Fruit fly (Drosophila melanogaster) whole organism, embryonic: ENCODE results near the gene ND-SGDH.
A peak's percentile ranks its signal among the peaks of the same experiment; 100 is the strongest.

Experiments
- Abd-B ChIP-seq: fragments of 200-800 bp; sonication (Bioruptor generic); optimal IDR thresholded peaks from 2 replicates; lab custom pipeline; 2018; ENCODE audit warnings: missing biosample characterization, mild to moderate bottlenecking, missing genetic modification characterization, moderate library complexity
- Bteb2 ChIP-seq: fragments of 200-800 bp; sonication (Bioruptor generic); optimal IDR thresholded peaks from 2 replicates; lab custom pipeline; 2016; ENCODE audit warnings: missing biosample characterization, missing genetic modification characterization
- CG10366 ChIP-seq: fragments of 200-800 bp; sonication (Bioruptor generic); IDR thresholded peaks from 2 replicates; pipeline ENCODE4 v1.3.6; 2022; ENCODE audit warnings: missing biosample characterization, missing genetic modification characterization
- CG11504 ChIP-seq: fragments of 200-800 bp; sonication (Bioruptor generic); optimal IDR thresholded peaks from 3 replicates; lab custom pipeline; 2019; ENCODE audit warnings: missing biosample characterization, mild to moderate bottlenecking, missing genetic modification characterization, moderate library complexity
- CG12236 ChIP-seq: fragments of 200-800 bp; sonication (Bioruptor generic); optimal IDR thresholded peaks from 2 replicates; lab custom pipeline; 2016; ENCODE audit warnings: missing biosample characterization, missing genetic modification characterization
- CG12659 ChIP-seq: fragments of 200-800 bp; sonication (Bioruptor generic); optimal IDR thresholded peaks from 3 replicates; lab custom pipeline; 2017; ENCODE audit warnings: mild to moderate bottlenecking, missing biosample characterization, missing genetic modification reagents, missing genetic modification characterization
- CG12744 ChIP-seq: fragments of 200-800 bp; sonication (Bioruptor generic); optimal IDR thresholded peaks from 2 replicates; lab custom pipeline; 2016; ENCODE audit warnings: missing biosample characterization, missing genetic modification characterization
- CG14014 ChIP-seq: fragments of 200-800 bp; sonication (Bioruptor generic); IDR thresholded peaks from 2 replicates; pipeline ENCODE4 v1.3.6; 2022; ENCODE audit warnings: missing biosample characterization, missing genetic modification characterization
- CG14441 ChIP-seq: fragments of 200-800 bp; sonication (Bioruptor generic); IDR thresholded peaks from 2 replicates; pipeline ENCODE4 v1.3.6; 2022; ENCODE audit warnings: missing biosample characterization, missing genetic modification characterization
- CG17802 ChIP-seq: fragments of 200-800 bp; sonication (Bioruptor generic); optimal IDR thresholded peaks from 2 replicates; lab custom pipeline; 2018; ENCODE audit warnings: missing biosample characterization, mild to moderate bottlenecking, missing genetic modification characterization, moderate library complexity
- CG2678 ChIP-seq: fragments of 200-800 bp; sonication (Bioruptor generic); optimal IDR thresholded peaks from 3 replicates; lab custom pipeline; 2019; ENCODE audit warnings: missing biosample characterization, mild to moderate bottlenecking, missing genetic modification characterization, moderate library complexity
- CG31388 ChIP-seq: fragments of 200-800 bp; sonication (Bioruptor generic); optimal IDR thresholded peaks from 2 replicates; lab custom pipeline; 2016; ENCODE audit warnings: missing biosample characterization, missing genetic modification characterization
- CG32532 ChIP-seq: fragments of 200-800 bp; sonication (Bioruptor generic); IDR thresholded peaks from 2 replicates; pipeline ENCODE4 v1.3.6; 2022; ENCODE audit warnings: missing biosample characterization, missing genetic modification characterization
- CG32767 ChIP-seq: fragments of 200-800 bp; sonication (Bioruptor generic); IDR thresholded peaks from 2 replicates; pipeline ENCODE4 v1.3.6; 2022; ENCODE audit warnings: missing biosample characterization, missing genetic modification characterization
- CG33213 ChIP-seq: fragments of 200-800 bp; sonication (Bioruptor generic); optimal IDR thresholded peaks from 3 replicates; lab custom pipeline; 2016; ENCODE audit warnings: missing biosample characterization, missing genetic modification characterization
- CG34422 ChIP-seq: fragments of 200-800 bp; sonication (Bioruptor generic); IDR thresholded peaks from 3 replicates; pipeline ENCODE4 v1.3.6; 2022; ENCODE audit warnings: missing biosample characterization, missing genetic modification characterization
- CG4707 ChIP-seq: fragments of 200-800 bp; sonication (Bioruptor generic); optimal IDR thresholded peaks from 2 replicates; lab custom pipeline; 2018; ENCODE audit warnings: missing biosample characterization, mild to moderate bottlenecking, missing genetic modification characterization, moderate library complexity
- CG6765 ChIP-seq: fragments of 200-800 bp; sonication (Bioruptor generic); optimal IDR thresholded peaks from 3 replicates; lab custom pipeline; 2017; ENCODE audit warnings: missing biosample characterization, mild to moderate bottlenecking, missing genetic modification characterization
- CG8290 ChIP-seq, 3 experiments: fragments of 200-800 bp; sonication (Bioruptor generic); optimal IDR thresholded peaks; 2 replicates each; lab custom pipeline; 2016 to 2019; ENCODE audit warnings: missing biosample characterization in 3 of 3, missing genetic modification characterization in 3 of 3, mild to moderate bottlenecking in 2 of 3, moderate library complexity in 1 of 3
- CG9876 ChIP-seq: fragments of 200-800 bp; sonication (Bioruptor generic); optimal IDR thresholded peaks from 2 replicates; lab custom pipeline; 2016; ENCODE audit warnings: missing biosample characterization, missing genetic modification characterization
- Fer2 ChIP-seq: fragments of 200-800 bp; sonication (Bioruptor generic); optimal IDR thresholded peaks from 2 replicates; lab custom pipeline; 2018; ENCODE audit warnings: missing biosample characterization, mild to moderate bottlenecking, missing genetic modification characterization, moderate library complexity
- HLH3B ChIP-seq: fragments of 200-800 bp; sonication (Bioruptor generic); IDR thresholded peaks from 2 replicates; pipeline ENCODE4 v1.3.6; 2022; ENCODE audit warnings: missing biosample characterization, missing genetic modification characterization
- HLH4C ChIP-seq: fragments of 200-800 bp; sonication (Bioruptor generic); IDR thresholded peaks from 3 replicates; pipeline ENCODE4 v1.3.6; 2022; ENCODE audit warnings: missing biosample characterization, missing genetic modification characterization; ENCODE audit not compliant: partially characterized antibody
- Hey ChIP-seq: fragments of 200-800 bp; sonication (Bioruptor generic); optimal IDR thresholded peaks from 3 replicates; lab custom pipeline; 2018; ENCODE audit warnings: missing biosample characterization, mild to moderate bottlenecking, missing genetic modification characterization
- Hmx ChIP-seq: fragments of 200-800 bp; sonication (Bioruptor generic); optimal IDR thresholded peaks from 2 replicates; lab custom pipeline; 2016; ENCODE audit warnings: missing biosample characterization, missing genetic modification characterization
- Myb ChIP-seq: fragments of 200-800 bp; sonication (Bioruptor generic); optimal IDR thresholded peaks from 2 replicates; lab custom pipeline; 2016; ENCODE audit warnings: missing biosample characterization, missing genetic modification characterization
- NC2α ChIP-seq: fragments of 200-800 bp; sonication (Bioruptor generic); optimal IDR thresholded peaks from 2 replicates; lab custom pipeline; 2016; ENCODE audit warnings: missing biosample characterization, missing genetic modification characterization
- NFAT ChIP-seq: fragments of 200-800 bp; sonication (Bioruptor generic); IDR thresholded peaks from 2 replicates; pipeline ENCODE4 v1.3.6; 2022; ENCODE audit warnings: missing biosample characterization, missing genetic modification characterization
- Nf-YC ChIP-seq: fragments of 200-800 bp; optimal IDR thresholded peaks from 3 replicates; lab custom pipeline; 2019; ENCODE audit warnings: missing biosample characterization, mild to moderate bottlenecking, missing genetic modification characterization, moderate library complexity
- Oli ChIP-seq: fragments of 200-800 bp; sonication (Bioruptor generic); optimal IDR thresholded peaks from 2 replicates; lab custom pipeline; 2018; ENCODE audit warnings: missing biosample characterization, mild to moderate bottlenecking, missing genetic modification characterization, moderate library complexity
- Opbp ChIP-seq: fragments of 200-800 bp; sonication (Bioruptor generic); IDR thresholded peaks from 3 replicates; pipeline ENCODE4 v1.3.6; 2022; ENCODE audit warnings: missing biosample characterization, missing genetic modification characterization; ENCODE audit not compliant: partially characterized antibody
- Sox100B ChIP-seq: fragments of 200-800 bp; sonication (Bioruptor generic); optimal IDR thresholded peaks from 3 replicates; lab custom pipeline; 2018; ENCODE audit warnings: missing biosample characterization, mild to moderate bottlenecking, missing genetic modification characterization
- TFAM ChIP-seq: fragments of 200-800 bp; sonication (Bioruptor generic); optimal IDR thresholded peaks from 2 replicates; lab custom pipeline; 2017; ENCODE audit warnings: missing biosample characterization, missing genetic modification characterization, inconsistent platforms
- Trl ChIP-seq, 3 experiments: fragments of >200 bp in 2 of 3; fragments of 200-800 bp in 1 of 3; sonication (Bioruptor generic) in 1 of 3; optimal IDR thresholded peaks; 2 replicates in 1 of 3; 3 replicates in 2 of 3; lab custom pipeline; 2016 to 2017; ENCODE audit warnings: missing biosample characterization in 1 of 3, missing genetic modification characterization in 1 of 3
- ase ChIP-seq: fragments of 200-800 bp; sonication (Bioruptor generic); IDR thresholded peaks from 3 replicates; pipeline ENCODE4 v1.3.6; 2022; ENCODE audit warnings: missing biosample characterization, missing genetic modification characterization
- ato ChIP-seq: fragments of 200-800 bp; sonication (Bioruptor generic); IDR thresholded peaks from 2 replicates; pipeline ENCODE4 v1.3.6; 2022; ENCODE audit warnings: missing biosample characterization, missing genetic modification characterization; ENCODE audit not compliant: partially characterized antibody
- az2 ChIP-seq: fragments of 200-800 bp; sonication (Bioruptor generic); optimal IDR thresholded peaks from 3 replicates; lab custom pipeline; 2016; ENCODE audit warnings: missing biosample characterization, missing genetic modification characterization
- bowl ChIP-seq: fragments of 200-800 bp; sonication (Bioruptor generic); IDR thresholded peaks from 2 replicates; pipeline ENCODE4 v1.3.6; 2022; ENCODE audit warnings: missing biosample characterization, missing genetic modification characterization
- ci ChIP-seq: fragments of 200-800 bp; sonication (Bioruptor generic); IDR thresholded peaks from 3 replicates; pipeline ENCODE4 v1.3.6; 2022; ENCODE audit warnings: missing biosample characterization, missing genetic modification characterization
- da ChIP-seq: fragments of 200-800 bp; sonication (Bioruptor generic); optimal IDR thresholded peaks from 2 replicates; lab custom pipeline; 2016; ENCODE audit warnings: missing biosample characterization, missing genetic modification characterization
- dpn ChIP-seq, 2 experiments: fragments of 200-800 bp; sonication (Bioruptor generic); optimal IDR thresholded peaks; 3 replicates each; lab custom pipeline; 2016; ENCODE audit warnings: missing biosample characterization in 2 of 2, missing genetic modification characterization in 2 of 2
- mam ChIP-seq: fragments of 200-800 bp; sonication (Bioruptor generic); optimal IDR thresholded peaks from 3 replicates; lab custom pipeline; 2016; ENCODE audit warnings: missing biosample characterization, missing genetic modification characterization
- org-1 ChIP-seq: fragments of 200-800 bp; sonication (Bioruptor generic); optimal IDR thresholded peaks from 2 replicates; lab custom pipeline; 2017; ENCODE audit warnings: missing biosample characterization, missing genetic modification characterization
- slou ChIP-seq: fragments of 200-800 bp; sonication (Bioruptor generic); optimal IDR thresholded peaks from 3 replicates; lab custom pipeline; 2016; ENCODE audit warnings: missing biosample characterization, missing genetic modification characterization
- tgo ChIP-seq: fragments of 200-800 bp; sonication (Bioruptor generic); IDR thresholded peaks from 3 replicates; pipeline ENCODE4 v1.3.6; 2022; ENCODE audit warnings: missing biosample characterization, missing genetic modification characterization
- tin ChIP-seq: fragments of 200-800 bp; sonication (Bioruptor generic); optimal IDR thresholded peaks from 3 replicates; lab custom pipeline; 2016; ENCODE audit warnings: missing biosample characterization, missing genetic modification characterization
- toy ChIP-seq: fragments of 200-800 bp; sonication (Bioruptor generic); IDR thresholded peaks from 2 replicates; pipeline ENCODE4 v1.3.6; 2022; ENCODE audit warnings: missing biosample characterization, missing genetic modification characterization
- trem ChIP-seq: fragments of 200-800 bp; optimal IDR thresholded peaks from 3 replicates; lab custom pipeline; 2019; ENCODE audit warnings: missing biosample characterization, mild to moderate bottlenecking, missing genetic modification characterization, moderate library complexity
- unc-4 ChIP-seq: fragments of 200-800 bp; sonication (Bioruptor generic); IDR thresholded peaks from 2 replicates; pipeline ENCODE4 v1.3.6; 2022; ENCODE audit warnings: missing biosample characterization, missing genetic modification characterization; ENCODE audit not compliant: partially characterized antibody
- zfh2 ChIP-seq: fragments of 200-800 bp; sonication (Bioruptor generic); optimal IDR thresholded peaks from 2 replicates; lab custom pipeline; 2016; ENCODE audit warnings: missing biosample characterization, missing genetic modification characterization

The ND-SGDH gene

dm6 chr3L:12136630-12137029, 1.8 kb downstream of the ND-SGDH start, which contains the start of the genes CG5645 and Atg12 (continued):
- TF ChIP-seq ase (GFP tag; lab: Robert Waterston, UW) (peak; percentile 47; the same call in 2 of the 3 replicates), org-1 (GFP tag; lab: Kevin White, UChicago) (no peak), mam (GFP tag; lab: Kevin White, UChicago) (no peak), Sox100B (GFP tag; lab: Kevin White, UChicago) (peak; percentile 69), CG17802 (tag; lab: Kevin White, UChicago) (no peak), Abd-B (peak; percentile 70), CG8290 (GFP tag; optimal IDR thresholded peaks at IDR 0.05; lab: Kevin White, UChicago) (no peak), CG8290 (tag; optimal IDR thresholded peaks at IDR 0.05; lab: Kevin White, UChicago) (no peak), slou (peak; percentile 56), CG32767 (GFP tag; lab: Robert Waterston, UW) (no peak), tgo (GFP tag; lab: Robert Waterston, UW) (peak; percentile 65; the same call in 2 of the 3 replicates), tin (GFP tag; lab: Kevin White, UChicago) (peak; percentile 79), Nf-YC (tag; lab: Kevin White, UChicago) (peak; percentile 59), Hmx (GFP tag; lab: Kevin White, UChicago) (peak; percentile 50), CG9876 (GFP tag; lab: Kevin White, UChicago) (no peak), bowl (no peak), CG10366 (GFP tag; lab: Robert Waterston, UW) (peak; percentile 11; the same call in 1 of the 2 replicates), CG4707 (GFP tag; lab: Kevin White, UChicago) (no peak), HLH4C (peak; percentile 66; the same call in 2 of the 3 replicates), Trl (optimal IDR thresholded peaks at IDR 0.05; lab: Kevin White, UChicago) (no peak), Trl (GFP tag; optimal IDR thresholded peaks at IDR 0.05; lab: Kevin White, UChicago) (no peak), CG14014 (GFP tag; lab: Robert Waterston, UW) (peak; percentile 25; the same call in 1 of the 2 replicates), CG12659 (GFP tag; lab: Kevin White, UChicago) (peak; percentile 60), CG12236 (GFP tag; lab: Kevin White, UChicago) (no peak), Hey (tag; lab: Kevin White, UChicago) (no peak), Bteb2 (GFP tag; lab: Kevin White, UChicago) (no peak), Fer2 (no peak), zfh2 (peak; percentile 21), Oli (tag; lab: Kevin White, UChicago) (no peak), trem (tag; lab: Kevin White, UChicago) (peak; percentile 62), TFAM (GFP tag; lab: Kevin White, UChicago) (no peak), Myb (GFP tag; lab: Kevin White, UChicago) (peak; percentile 9), CG34422 (peak; percentile 56; the same call in 2 of the 3 replicates), Opbp (GFP tag; lab: Robert Waterston, UW) (peak; percentile 72; the same call in 2 of the 3 replicates), CG33213 (GFP tag; lab: Kevin White, UChicago) (no peak), dpn (GFP tag; optimal IDR thresholded peaks at IDR 0.05; lab: Kevin White, UChicago) (peak; percentile 3 to 65), CG12744 (GFP tag; lab: Kevin White, UChicago) (no peak), CG14441 (GFP tag; lab: Robert Waterston, UW) (peak; percentile 51; the same call in 1 of the 2 replicates), ato (GFP tag; lab: Robert Waterston, UW) (peak; percentile 17; the same call in 1 of the 2 replicates), CG32532 (peak; percentile 74; the same call in 1 of the 2 replicates), ci (GFP tag; lab: Robert Waterston, UW) (no peak), CG2678 (tag; lab: Kevin White, UChicago) (peak; percentile 46), az2 (GFP tag; lab: Kevin White, UChicago) (peak; percentile 49), HLH3B (peak; percentile 66), da (GFP tag; lab: Kevin White, UChicago) (no peak), NFAT (GFP tag; lab: Robert Waterston, UW) (no peak), unc-4 (GFP tag; lab: Robert Waterston, UW) (peak; percentile 85), CG31388 (GFP tag; lab: Kevin White, UChicago) (peak; percentile 14), CG11504 (tag; lab: Kevin White, UChicago) (peak; percentile 34), toy (GFP tag; lab: Robert Waterston, UW) (no peak), CG6765 (GFP tag; lab: Kevin White, UChicago) (no peak), NC2α (GFP tag; lab: Kevin White, UChicago) (no peak)
